Worm (Caenorhabditis elegans) whole organism, early embryonic: ENCODE measurements around the gene cyp-35C1.

Source experiments
- B0310.2 ChIP-seq: sonication (generic microtip); optimal IDR thresholded peaks from 2 replicates; lab custom pipeline; 2016; ENCODE audit warnings: mild to moderate bottlenecking, missing genetic modification characterization, missing compliant biosample characterization
- F13C5.2 ChIP-seq: sonication (generic microtip); optimal IDR thresholded peaks from 2 replicates; lab custom pipeline; 2017; ENCODE audit warnings: mild to moderate bottlenecking, missing genetic modification characterization, inconsistent platforms, missing compliant biosample characterization
- aly-1 ChIP-seq: sonication (generic microtip); optimal IDR thresholded peaks from 2 replicates; lab custom pipeline; 2016; ENCODE audit warnings: missing genetic modification characterization, missing compliant biosample characterization
- ama-1 ChIP-seq: fragments of 150-350 bp; optimal IDR thresholded peaks from 2 replicates; lab custom pipeline; 2014
- ceh-13 ChIP-seq: fragments of 200-800 bp; sonication (Bioruptor generic); optimal IDR thresholded peaks from 2 replicates; lab custom pipeline; 2018; ENCODE audit warnings: mild to moderate bottlenecking, missing genetic modification characterization, missing compliant biosample characterization
- ceh-36 ChIP-seq: sonication (generic microtip); optimal IDR thresholded peaks from 2 replicates; lab custom pipeline; 2016; ENCODE audit warnings: missing genetic modification characterization, inconsistent platforms, missing compliant biosample characterization
- ets-7 ChIP-seq: sonication (generic microtip); optimal IDR thresholded peaks from 2 replicates; lab custom pipeline; 2016; ENCODE audit warnings: missing genotype, missing genetic modification characterization, missing compliant biosample characterization
- flt-1 ChIP-seq: fragments of 200-800 bp; sonication (Bioruptor generic); IDR thresholded peaks from 2 replicates; pipeline ENCODE4 v1.3.6; 2022; ENCODE audit warnings: missing genetic modification characterization, missing compliant biosample characterization
- hmbx-1 ChIP-seq: sonication (generic microtip); optimal IDR thresholded peaks from 2 replicates; lab custom pipeline; 2016; ENCODE audit warnings: mild to moderate bottlenecking, missing genetic modification characterization, missing compliant biosample characterization
- hmg-4 ChIP-seq: fragments of 200-800 bp; sonication (Bioruptor generic); optimal IDR thresholded peaks from 2 replicates; lab custom pipeline; 2018; ENCODE audit warnings: mild to moderate bottlenecking, missing genetic modification characterization, missing compliant biosample characterization
- hnd-1 ChIP-seq: sonication (generic microtip); optimal IDR thresholded peaks from 2 replicates; lab custom pipeline; 2016; ENCODE audit warnings: missing genetic modification characterization, missing compliant biosample characterization
- pes-1 ChIP-seq: fragments of 200-800 bp; sonication (Bioruptor generic); IDR thresholded peaks from 2 replicates; pipeline ENCODE4 v1.3.6; 2022; ENCODE audit warnings: missing genetic modification reagents, missing genetic modification characterization, missing compliant biosample characterization
- scrt-1 ChIP-seq: fragments of 200-800 bp; sonication (Bioruptor generic); IDR thresholded peaks from 2 replicates; pipeline ENCODE4 v1.3.6; 2022; ENCODE audit warnings: missing genetic modification characterization, missing compliant biosample characterization
- sea-1 ChIP-seq: fragments of 200-800 bp; sonication (Bioruptor generic); conservative IDR thresholded peaks from 2 replicates; pipeline ENCODE4 v1.3.6; 2022; ENCODE audit warnings: missing genetic modification characterization, missing compliant biosample characterization
- tbx-11 ChIP-seq: fragments of 200-800 bp; sonication (Bioruptor generic); IDR thresholded peaks from 2 replicates; pipeline ENCODE4 v1.3.6; 2022; ENCODE audit warnings: missing genetic modification characterization, missing compliant biosample characterization
- tbx-37 ChIP-seq: fragments of 200-800 bp; sonication (Bioruptor generic); conservative IDR thresholded peaks from 2 replicates; pipeline ENCODE4 v1.3.6; 2022; ENCODE audit warnings: missing genetic modification reagents, missing genetic modification characterization, missing compliant biosample characterization
- tra-4 ChIP-seq: sonication (generic microtip); optimal IDR thresholded peaks from 2 replicates; lab custom pipeline; 2017; ENCODE audit warnings: missing genetic modification characterization, missing compliant biosample characterization

Gene cyp-35C1

DNA sequence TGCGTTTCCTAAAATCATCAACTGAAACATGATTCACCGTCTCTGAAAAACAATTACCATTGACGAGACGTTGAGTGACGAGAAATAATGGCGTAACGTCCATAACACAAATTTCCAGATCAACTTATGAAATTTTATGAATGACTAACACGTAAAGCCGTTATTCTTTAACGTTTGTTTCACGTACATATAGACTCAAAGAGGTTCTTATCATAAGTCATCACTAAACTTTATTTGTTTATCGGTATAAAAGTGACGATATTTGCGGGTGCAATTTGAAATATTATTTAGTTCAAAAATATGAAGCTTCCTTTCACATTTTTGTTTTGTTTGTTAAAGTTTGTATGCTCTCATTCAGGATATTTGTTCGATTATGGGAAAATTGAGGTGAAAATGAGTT lies 926 bp upstream of the cyp-35C1 start, which contains the start of gene oac-3:
Gene oac-3 (plus strand): TSS at position 301 of the 400 bp plus-strand sequence.
- TF ChIP-seq tbx-11 (GFP tag; lab: Robert Waterston, UW): no peak
- TF ChIP-seq B0310.2 (tag; lab: Kevin White, UChicago): no peak
- no peak for TF ChIP-seq tbx-37 (GFP tag; lab: Robert Waterston, UW)
- TF ChIP-seq ama-1 (lab: Kevin White, UChicago): no peak
- TF ChIP-seq ets-7 (tag; lab: Kevin White, UChicago): no peak
- TF ChIP-seq hmg-4 (GFP tag; lab: Kevin White, UChicago): no peak
- TF ChIP-seq scrt-1: no peak
- TF ChIP-seq hmbx-1: no peak
- TF ChIP-seq ceh-13: no peak
- TF ChIP-seq flt-1 (GFP tag; lab: Robert Waterston, UW): no peak
- TF ChIP-seq aly-1 (tag; lab: Kevin White, UChicago): no peak
- no peak for TF ChIP-seq ceh-36
- TF ChIP-seq sea-1 (GFP tag; lab: Robert Waterston, UW): no peak
- TF ChIP-seq hnd-1: no peak
- no peak for TF ChIP-seq pes-1
- TF ChIP-seq tra-4: no peak
- TF ChIP-seq F13C5.2: no peak

DNA sequence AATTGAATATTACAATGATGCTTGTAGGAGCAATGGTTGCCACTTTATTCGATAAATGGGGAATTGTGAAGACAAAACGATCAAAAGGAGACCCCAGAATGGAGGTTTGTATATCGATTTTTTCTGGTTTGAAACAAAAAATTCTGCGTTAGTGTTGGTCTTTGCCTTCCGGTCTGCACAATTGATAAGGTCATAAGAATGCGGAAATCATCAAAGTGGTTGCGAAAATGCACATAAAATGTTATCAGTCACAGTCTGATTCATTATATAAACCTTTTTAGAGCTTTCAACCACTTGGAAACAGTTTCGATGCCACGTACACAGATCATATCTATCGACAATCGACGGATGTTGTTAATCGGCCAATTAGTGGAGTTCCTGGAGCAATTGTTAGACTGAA lies 4.7 kb downstream of the cyp-35C1 start:
- TF ChIP-seq ets-7 (tag; lab: Kevin White, UChicago) (no peak), ceh-13 (no peak), hnd-1 (no peak), tra-4 (no peak), B0310.2 (tag; lab: Kevin White, UChicago) (no peak), ceh-36 (no peak), F13C5.2 (no peak), flt-1 (GFP tag; lab: Robert Waterston, UW) (no peak), sea-1 (GFP tag; lab: Robert Waterston, UW) (no peak), hmg-4 (GFP tag; lab: Kevin White, UChicago) (no peak)

- TF ChIP-seq tbx-11 (GFP tag; lab: Robert Waterston, UW) (no peak), ets-7 (tag; lab: Kevin White, UChicago) (no peak), B0310.2 (tag; lab: Kevin White, UChicago) (no peak), tra-4 (no peak), scrt-1 (no peak), hmbx-1 (no peak), ama-1 (lab: Kevin White, UChicago) (no peak)
Measured at ce11 chrV:13892457-13893375, 5.6 kb downstream of the cyp-35C1 start, which contains the start of gene sptl-3. Gene sptl-3, plus strand, starts transcription at chrV:13893325.

DNA sequence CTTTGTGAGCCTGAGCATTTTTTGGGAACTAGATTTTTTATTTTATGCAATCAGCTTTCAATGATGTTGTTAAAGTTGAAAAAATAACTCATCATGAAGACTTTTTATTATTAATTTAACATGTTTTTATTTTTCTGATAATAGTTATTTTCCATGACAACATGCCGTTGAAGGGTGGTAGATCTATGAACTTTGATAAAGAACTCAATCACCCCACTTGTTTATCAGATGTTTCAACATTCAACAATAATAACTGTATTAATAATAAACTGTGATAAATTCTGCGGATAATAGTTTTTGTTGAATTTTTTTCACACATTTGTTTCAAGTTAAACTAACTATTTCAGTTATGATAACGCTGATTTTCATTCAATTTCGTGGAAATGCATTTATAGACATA lies 6.8 kb downstream of the cyp-35C1 start:
- no peak for TF ChIP-seq tbx-11 (GFP tag; lab: Robert Waterston, UW)
- no peak for TF ChIP-seq flt-1 (GFP tag; lab: Robert Waterston, UW)
- TF ChIP-seq hmg-4 (GFP tag; lab: Kevin White, UChicago): no peak

- TF ChIP-seq hmg-4 (GFP tag; lab: Kevin White, UChicago) (no peak), sea-1 (GFP tag; lab: Robert Waterston, UW) (no peak), tbx-11 (GFP tag; lab: Robert Waterston, UW) (no peak), F13C5.2 (no peak), ets-7 (tag; lab: Kevin White, UChicago) (no peak), scrt-1 (no peak), hnd-1 (no peak), pes-1 (no peak), ama-1 (lab: Kevin White, UChicago) (no peak), flt-1 (GFP tag; lab: Robert Waterston, UW) (no peak), ceh-36 (no peak), B0310.2 (tag; lab: Kevin White, UChicago) (no peak), hmbx-1 (no peak), tbx-37 (GFP tag; lab: Robert Waterston, UW) (no peak), aly-1 (tag; lab: Kevin White, UChicago) (no peak)
Measured at ce11 chrV:13890473-13890872, 7.8 kb downstream of the cyp-35C1 start, which contains the start of gene lbp-8. Gene lbp-8, plus strand, starts transcription at chrV:13890773.

DNA sequence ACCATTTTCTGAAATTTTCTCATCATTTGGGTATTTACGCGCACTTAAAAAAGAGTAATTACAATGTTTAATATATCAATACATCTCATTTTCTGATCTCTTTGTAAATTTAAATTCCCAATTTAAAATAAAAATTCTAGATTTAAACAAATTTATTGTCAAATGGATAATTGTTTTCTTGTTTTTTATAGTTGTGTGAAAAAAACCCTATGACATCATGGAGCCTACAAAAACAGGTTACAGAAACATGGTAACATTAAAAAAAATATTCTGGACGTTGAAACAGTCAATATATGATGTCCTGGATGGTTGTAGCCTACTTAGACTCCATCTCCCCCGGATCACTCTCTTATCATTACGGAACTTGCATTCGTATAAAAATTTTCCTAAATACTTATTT lies 8.8 kb downstream of the cyp-35C1 start, which contains the start of gene spp-12:
Gene spp-12 (plus strand): TSS at position 301 of the 400 bp plus-strand sequence.
- TF ChIP-seq F13C5.2 (no peak), sea-1 (GFP tag; lab: Robert Waterston, UW) (no peak), hmg-4 (GFP tag; lab: Kevin White, UChicago) (no peak), tbx-11 (GFP tag; lab: Robert Waterston, UW) (no peak), ets-7 (tag; lab: Kevin White, UChicago) (no peak), scrt-1 (no peak)

ce11 chrV:13887358-13887757 lies 10.9 kb downstream of the cyp-35C1 start, which contains the start of gene srsx-19:
Gene srsx-19, plus strand, starts transcription at chrV:13887658.
- TF ChIP-seq F13C5.2 (no peak), tbx-11 (GFP tag; lab: Robert Waterston, UW) (no peak), hmbx-1 (no peak), hnd-1 (no peak)

ce11 chrV:13880607-13881006 lies 17.7 kb downstream of the cyp-35C1 start, which contains the start of gene T22G5.3:
Gene T22G5.3, plus strand, starts transcription at chrV:13880907.
- TF ChIP-seq aly-1 (tag; lab: Kevin White, UChicago) (no peak), ets-7 (tag; lab: Kevin White, UChicago) (no peak), flt-1 (GFP tag; lab: Robert Waterston, UW) (no peak), ceh-36 (no peak), hnd-1 (no peak), ceh-13 (no peak), hmbx-1 (no peak), F13C5.2 (no peak), tbx-11 (GFP tag; lab: Robert Waterston, UW) (no peak), tbx-37 (GFP tag; lab: Robert Waterston, UW) (no peak), hmg-4 (GFP tag; lab: Kevin White, UChicago) (no peak), B0310.2 (tag; lab: Kevin White, UChicago) (no peak), tra-4 (no peak), ama-1 (lab: Kevin White, UChicago) (no peak), pes-1 (no peak)
